Worm (Caenorhabditis elegans): ENCODE data around the gene srm-6.
A peak's percentile ranks its signal among the peaks of the same experiment; 100 is the strongest.

The srm-6 gene

DNA sequence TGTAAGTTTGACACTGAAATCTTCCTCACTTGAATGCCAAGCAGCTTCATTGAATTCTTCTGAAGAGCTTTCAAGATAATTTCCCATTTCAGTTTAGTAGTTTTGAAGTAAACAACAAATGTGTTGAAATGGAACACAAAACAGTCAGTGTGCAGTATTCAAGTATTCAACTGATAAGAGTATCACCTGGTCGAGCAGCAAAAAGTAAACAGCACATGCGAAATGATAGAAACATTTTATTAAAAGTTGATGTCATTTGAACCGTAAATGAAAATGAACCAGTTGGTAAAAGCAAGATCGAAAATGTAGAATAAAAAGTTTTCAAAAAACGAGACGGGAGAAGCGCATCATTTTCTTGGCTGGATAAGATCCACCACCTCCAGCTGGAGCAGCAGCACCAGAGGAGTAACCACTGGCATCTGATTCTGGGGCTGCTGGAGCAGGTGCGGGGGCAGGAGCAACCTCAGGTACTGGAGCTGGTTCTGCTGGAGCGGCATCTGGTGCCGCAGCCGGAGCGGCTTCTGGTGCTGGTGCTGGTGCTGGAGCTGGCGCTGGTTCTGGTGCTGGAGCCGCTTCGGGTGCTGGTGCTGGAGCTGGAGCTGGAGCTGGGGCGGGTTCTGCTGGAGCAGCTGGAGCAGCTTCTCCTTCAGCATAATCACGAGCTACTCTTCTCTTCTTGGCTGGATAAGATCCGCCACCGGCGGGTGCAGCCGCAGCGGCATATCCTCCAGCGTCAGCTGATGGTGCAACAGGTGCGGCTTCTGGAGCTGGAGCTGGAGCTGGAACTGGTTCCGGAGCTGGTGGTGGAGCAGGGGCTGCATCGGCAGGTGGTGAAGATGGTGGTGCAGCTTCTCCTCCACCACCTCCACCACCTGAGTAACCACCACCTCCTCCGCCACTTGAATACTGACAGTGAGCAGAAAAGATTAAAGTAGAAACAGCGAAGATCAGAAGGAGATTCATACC lies 12.0 kb upstream of the srm-6 start, which contains the start of the genes F47B8.4 and F47B8.18:
TSS of gene F47B8.4 (minus strand) at position 172 of the 966 bp plus-strand sequence.
TSS of gene F47B8.18 (minus strand) at position 963 of the 966 bp plus-strand sequence.
- peak; percentile 26 for TF ChIP-seq fos-1 (tag; optimal IDR thresholded peaks at IDR 0.05)
- TF ChIP-seq ZK546.5 (tag; optimal IDR thresholded peaks at IDR 0.05), result no peak

DNA sequence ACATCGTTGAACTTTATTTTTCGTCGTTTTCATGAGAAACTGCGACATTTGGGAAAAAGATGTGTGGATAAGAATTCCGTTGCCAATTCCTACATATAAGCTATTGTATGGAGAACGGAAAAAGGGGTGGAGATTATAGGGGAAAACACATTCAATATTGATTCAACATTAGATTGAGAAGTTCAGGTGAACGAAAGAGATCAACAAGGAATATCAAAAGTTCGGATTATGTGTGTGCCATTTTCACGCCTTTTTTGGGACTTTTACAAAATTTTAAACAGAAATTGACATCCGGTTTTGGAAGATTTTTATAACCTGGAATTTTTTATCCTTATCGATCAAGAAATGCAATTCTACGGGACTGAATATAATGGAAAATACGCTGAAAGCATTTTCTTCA lies 9.0 kb upstream of the srm-6 start, which contains the start of gene F47B8.5:
TSS of gene F47B8.5 (minus strand) at position 101 of the 400 bp plus-strand sequence.
- TF ChIP-seq lin-13 (GFP tag; optimal IDR thresholded peaks at IDR 0.05), result no peak

DNA sequence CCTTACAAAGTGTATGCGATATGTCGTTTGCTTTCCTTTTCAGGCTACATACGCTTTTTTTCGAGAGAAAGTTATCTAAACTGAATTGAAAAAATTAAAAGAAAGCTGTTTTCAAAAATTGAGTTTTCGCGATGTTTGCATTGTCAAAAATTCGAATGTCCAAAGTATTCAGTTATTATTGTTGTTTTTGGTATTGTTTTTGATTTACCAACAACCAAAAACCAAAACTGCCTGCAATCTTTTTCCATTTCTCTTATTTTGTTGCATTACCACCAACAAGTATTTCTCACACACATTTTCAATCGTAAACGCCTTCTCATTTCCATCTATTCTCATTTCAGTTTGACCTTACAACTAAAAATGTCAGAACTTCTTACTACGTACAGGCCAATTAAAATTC lies 7.9 kb upstream of the srm-6 start, which contains the start of gene pepm-1:
TSS of gene pepm-1 (plus strand) at position 301 of the 400 bp plus-strand sequence.
- no peak for TF ChIP-seq ztf-11 (tag; optimal IDR thresholded peaks at IDR 0.05)
- no peak for TF ChIP-seq unc-62 (GFP tag; optimal IDR thresholded peaks at IDR 0.05)
- TF ChIP-seq ama-1 (optimal IDR thresholded peaks at IDR 0.05), result no peak
- TF ChIP-seq gmeb-1 (tag; optimal IDR thresholded peaks at IDR 0.05), result no peak
- TF ChIP-seq nhr-6 (tag; optimal IDR thresholded peaks at IDR 0.05), result no peak
- no peak for TF ChIP-seq sma-9 (GFP tag; optimal IDR thresholded peaks at IDR 0.05)
- TF ChIP-seq sma-9 (tag; optimal IDR thresholded peaks at IDR 0.05), result no peak
- TF ChIP-seq ztf-1 (GFP tag; conservative IDR thresholded peaks at IDR 0.05), result no peak
- TF ChIP-seq ztf-4 (tag; optimal IDR thresholded peaks at IDR 0.05), result no peak
- no peak for TF ChIP-seq skn-1 (tag; optimal IDR thresholded peaks at IDR 0.05)
- no peak for TF ChIP-seq dmd-4 (tag; optimal IDR thresholded peaks at IDR 0.05)
- TF ChIP-seq sem-4 (tag; optimal IDR thresholded peaks at IDR 0.05), result no peak

DNA sequence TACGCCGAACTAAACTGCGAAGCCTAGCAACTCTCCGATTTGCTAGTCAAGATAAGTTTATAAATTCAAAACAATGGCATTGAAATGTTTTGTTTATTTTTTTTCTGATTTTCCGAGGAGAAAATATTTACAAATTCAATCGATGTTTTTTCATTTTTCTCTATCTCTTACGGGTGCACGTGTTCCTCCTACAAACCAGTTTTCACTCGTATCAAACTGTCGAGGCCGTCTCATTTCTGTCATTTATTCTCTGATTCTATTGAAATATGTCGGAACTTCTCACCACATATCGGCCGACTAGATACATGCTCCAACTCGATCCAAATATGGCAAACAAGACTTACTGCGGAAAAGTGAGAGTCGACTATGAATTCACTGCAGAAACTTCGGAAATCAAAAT lies 5.3 kb upstream of the srm-6 start, which contains the start of gene F47B8.8:
TSS of gene F47B8.8 (plus strand) at position 257 of the 400 bp plus-strand sequence.
- TF ChIP-seq nhr-25 (tag; optimal IDR thresholded peaks at IDR 0.05) (peak; percentile 30), elt-3 (tag; optimal IDR thresholded peaks at IDR 0.05) (no peak)

DNA sequence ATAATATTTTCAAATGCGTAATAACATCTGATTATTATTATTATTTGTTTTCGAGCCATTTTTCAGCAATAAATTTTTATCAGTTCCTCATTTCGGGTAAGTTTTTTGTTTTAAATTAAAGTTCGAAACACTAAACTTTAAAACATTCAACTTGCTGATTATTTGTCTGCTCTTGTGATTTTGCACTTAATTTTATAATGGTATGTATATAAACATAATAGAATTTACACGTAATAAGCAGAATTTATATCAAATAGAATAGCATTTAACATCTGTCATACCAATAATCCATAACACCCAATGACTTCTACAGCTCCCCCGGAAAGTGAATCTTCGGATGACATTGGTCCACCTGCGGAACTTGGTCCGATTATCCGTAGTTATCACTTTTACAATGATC lies 3.6 kb upstream of the srm-6 start, which contains the start of gene srm-4:
TSS of gene srm-4 (plus strand) at position 301 of the 400 bp plus-strand sequence.
- TF ChIP-seq ZK546.5 (tag; optimal IDR thresholded peaks at IDR 0.05) (no peak), alr-1 (tag; optimal IDR thresholded peaks at IDR 0.05) (no peak), dmd-4 (tag; optimal IDR thresholded peaks at IDR 0.05) (no peak), nhr-77 (tag; optimal IDR thresholded peaks at IDR 0.05) (no peak), C34F6.9 (tag; optimal IDR thresholded peaks at IDR 0.05) (no peak), egl-27 (tag; optimal IDR thresholded peaks at IDR 0.05) (no peak), nhr-129 (tag; optimal IDR thresholded peaks at IDR 0.05) (no peak), ceh-82 (tag; optimal IDR thresholded peaks at IDR 0.05) (no peak)

DNA sequence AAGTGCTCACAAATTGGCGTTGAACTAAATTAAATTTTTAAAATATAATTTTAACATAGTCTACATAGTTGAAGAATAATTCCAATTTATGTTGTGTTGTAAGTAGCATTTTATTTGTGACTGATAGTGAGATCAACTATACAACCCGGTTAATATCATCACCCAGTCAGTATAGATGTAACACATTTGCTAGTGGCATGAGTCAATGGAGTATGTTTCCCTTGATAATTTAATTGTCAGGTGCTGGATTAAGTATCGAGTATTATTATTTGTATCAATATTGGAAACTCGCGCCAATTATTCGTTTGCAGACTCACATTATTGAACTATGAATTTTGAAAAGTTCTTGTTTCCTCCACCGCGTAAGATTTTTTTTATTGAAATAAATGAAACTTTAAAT lies 1.9 kb upstream of the srm-6 start, which contains the start of gene srm-5:
TSS of gene srm-5 (plus strand) at position 301 of the 400 bp plus-strand sequence.
- no peak for TF ChIP-seq elt-3 (tag; optimal IDR thresholded peaks at IDR 0.05)
- TF ChIP-seq C34F6.9 (tag; optimal IDR thresholded peaks at IDR 0.05), result no peak
- no peak for TF ChIP-seq unc-55 (GFP tag; optimal IDR thresholded peaks at IDR 0.05)
- no peak for TF ChIP-seq ZK546.5 (tag; optimal IDR thresholded peaks at IDR 0.05)
- no peak for TF ChIP-seq F13H6.1 (tag; optimal IDR thresholded peaks at IDR 0.05)
- TF ChIP-seq sem-4 (tag; optimal IDR thresholded peaks at IDR 0.05), result no peak
- TF ChIP-seq unc-62 (GFP tag; optimal IDR thresholded peaks at IDR 0.05), result no peak
- no peak for TF ChIP-seq lin-13 (GFP tag; optimal IDR thresholded peaks at IDR 0.05)

DNA sequence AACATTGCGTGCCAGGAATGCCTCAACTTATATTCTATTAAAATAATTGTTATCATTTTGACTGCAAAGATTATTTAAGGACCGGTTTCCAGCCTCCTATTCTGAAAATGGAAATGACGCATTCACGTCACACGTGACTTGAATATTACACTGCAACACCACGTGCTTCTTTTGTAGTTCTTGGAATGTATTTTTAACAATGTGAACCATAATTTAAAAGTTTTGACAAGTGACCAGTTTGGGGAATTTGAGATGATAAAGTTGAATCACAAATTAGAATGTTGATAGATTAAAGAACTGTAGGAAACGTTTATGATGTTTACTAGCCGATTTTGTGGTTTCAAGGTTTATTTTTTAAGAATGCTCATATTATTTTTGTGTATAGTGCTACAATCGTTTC lies 4.9 kb downstream of the srm-6 start, which contains the start of gene F47B8.10:
TSS of gene F47B8.10 (plus strand) at position 301 of the 400 bp plus-strand sequence.
- no peak for TF ChIP-seq sem-4 (tag; optimal IDR thresholded peaks at IDR 0.05)
- no peak for TF ChIP-seq nhr-237 (tag; optimal IDR thresholded peaks at IDR 0.05)
- TF ChIP-seq crh-2 (tag; optimal IDR thresholded peaks at IDR 0.05), result no peak
- no peak for TF ChIP-seq F13H6.1 (tag; optimal IDR thresholded peaks at IDR 0.05)
- TF ChIP-seq nhr-23 (tag; optimal IDR thresholded peaks at IDR 0.05), result no peak
- TF ChIP-seq nhr-12 (tag; optimal IDR thresholded peaks at IDR 0.05), result no peak
- no peak for TF ChIP-seq nhr-21 (tag; optimal IDR thresholded peaks at IDR 0.05)
- TF ChIP-seq mdl-1 (tag; optimal IDR thresholded peaks at IDR 0.05), result no peak
- TF ChIP-seq mbf-1 (tag; optimal IDR thresholded peaks at IDR 0.05), result no peak
- no peak for TF ChIP-seq fos-1 (tag; optimal IDR thresholded peaks at IDR 0.05)
- TF ChIP-seq elt-3 (tag; optimal IDR thresholded peaks at IDR 0.05), result no peak
- no peak for TF ChIP-seq C34F6.9 (tag; optimal IDR thresholded peaks at IDR 0.05)

Measured in whole organism, L2 larva.